Fruit fly (Drosophila melanogaster) whole organism, adult: Measurements from ENCODE around the gene wds.

Experiments
- CG11617 ChIP-seq: fragments of 200-800 bp; sonication (Bioruptor generic); optimal IDR thresholded peaks from 2 replicates; lab custom pipeline; 2017; ENCODE audit warnings: mild to moderate bottlenecking, missing biosample characterization, missing genetic modification reagents, missing genetic modification characterization
- CG12768 ChIP-seq: fragments of 200-800 bp; sonication (Bioruptor generic); optimal IDR thresholded peaks from 2 replicates; lab custom pipeline; 2017; ENCODE audit warnings: missing biosample characterization, missing genetic modification characterization, mild to moderate bottlenecking, moderate library complexity, missing genetic modification reagents
- CG14711 ChIP-seq: fragments of 200-800 bp; sonication (Bioruptor generic); optimal IDR thresholded peaks from 2 replicates; lab custom pipeline; 2018; ENCODE audit warnings: missing biosample characterization, mild to moderate bottlenecking, missing genetic modification characterization, moderate library complexity
- CG1620 ChIP-seq: fragments of 200-800 bp; sonication (Bioruptor generic); optimal IDR thresholded peaks from 2 replicates; lab custom pipeline; 2016; ENCODE audit warnings: missing biosample characterization, missing genetic modification characterization
- CG33017 ChIP-seq: fragments of 200-800 bp; sonication (Bioruptor generic); optimal IDR thresholded peaks from 2 replicates; lab custom pipeline; 2018; ENCODE audit warnings: missing biosample characterization, mild to moderate bottlenecking, missing genetic modification characterization, moderate library complexity
- CG5204 ChIP-seq: fragments of 200-800 bp; sonication (Bioruptor generic); optimal IDR thresholded peaks from 2 replicates; lab custom pipeline; 2016; ENCODE audit warnings: missing biosample characterization, missing genetic modification characterization
- CG7045 ChIP-seq: fragments of 200-800 bp; sonication (Bioruptor generic); optimal IDR thresholded peaks from 2 replicates; lab custom pipeline; 2017; ENCODE audit warnings: missing biosample characterization, mild to moderate bottlenecking, missing genetic modification characterization
- CG7101 ChIP-seq: fragments of 200-800 bp; sonication (Bioruptor generic); optimal IDR thresholded peaks from 2 replicates; lab custom pipeline; 2018; ENCODE audit warnings: missing biosample characterization, mild to moderate bottlenecking, missing genetic modification characterization, moderate library complexity
- Clk ChIP-seq: fragments of 200-800 bp; sonication (Bioruptor generic); optimal IDR thresholded peaks from 2 replicates; lab custom pipeline; 2017; ENCODE audit warnings: missing biosample characterization, missing genetic modification characterization
- Crg-1 ChIP-seq: fragments of 200-800 bp; sonication (Bioruptor generic); optimal IDR thresholded peaks from 2 replicates; lab custom pipeline; 2016; ENCODE audit warnings: missing biosample characterization, missing genetic modification characterization
- Hr96 ChIP-seq: fragments of 200-800 bp; sonication (Bioruptor generic); optimal IDR thresholded peaks from 2 replicates; lab custom pipeline; 2016; ENCODE audit warnings: missing biosample characterization, missing genetic modification characterization
- Mnt ChIP-seq: fragments of 200-800 bp; sonication (Bioruptor generic); optimal IDR thresholded peaks from 2 replicates; lab custom pipeline; 2016; ENCODE audit warnings: missing biosample characterization, mild to moderate bottlenecking, missing genetic modification characterization
- bab1 ChIP-seq: fragments of 200-800 bp; sonication (Bioruptor generic); optimal IDR thresholded peaks from 3 replicates; lab custom pipeline; 2019; ENCODE audit warnings: missing biosample characterization, mild to moderate bottlenecking, missing genetic modification characterization, moderate library complexity
- cic ChIP-seq: fragments of 200-800 bp; sonication (Bioruptor generic); optimal IDR thresholded peaks from 2 replicates; lab custom pipeline; 2017; ENCODE audit warnings: missing biosample characterization, mild to moderate bottlenecking, missing genetic modification characterization, moderate library complexity
- cnc ChIP-seq, 2 experiments: fragments of >200 bp; optimal IDR thresholded peaks; 2 replicates each; lab custom pipeline; 2017
- kay ChIP-seq: fragments of 200-800 bp; sonication (Bioruptor generic); peaks from one replicate; lab custom pipeline; 2016; ENCODE audit warnings: missing biosample characterization, missing genetic modification characterization, borderline replicate concordance
- ovo ChIP-seq: fragments of 200-800 bp; sonication (Bioruptor generic); optimal IDR thresholded peaks from 2 replicates; lab custom pipeline; 2016; ENCODE audit warnings: missing biosample characterization, missing genetic modification characterization
- pad ChIP-seq: fragments of 200-800 bp; sonication (Bioruptor generic); optimal IDR thresholded peaks from 3 replicates; lab custom pipeline; 2017; ENCODE audit warnings: missing biosample characterization, missing genetic modification characterization, mild to moderate bottlenecking, moderate library complexity, missing genetic modification reagents
- tj ChIP-seq: fragments of 200-800 bp; sonication (Bioruptor generic); optimal IDR thresholded peaks from 3 replicates; lab custom pipeline; 2017; ENCODE audit warnings: missing biosample characterization, mild to moderate bottlenecking, missing genetic modification characterization, moderate library complexity
- toe ChIP-seq: fragments of 200-800 bp; sonication (Bioruptor generic); optimal IDR thresholded peaks from 2 replicates; lab custom pipeline; 2016; ENCODE audit warnings: missing biosample characterization, missing genetic modification characterization

Gene wds

DNA sequence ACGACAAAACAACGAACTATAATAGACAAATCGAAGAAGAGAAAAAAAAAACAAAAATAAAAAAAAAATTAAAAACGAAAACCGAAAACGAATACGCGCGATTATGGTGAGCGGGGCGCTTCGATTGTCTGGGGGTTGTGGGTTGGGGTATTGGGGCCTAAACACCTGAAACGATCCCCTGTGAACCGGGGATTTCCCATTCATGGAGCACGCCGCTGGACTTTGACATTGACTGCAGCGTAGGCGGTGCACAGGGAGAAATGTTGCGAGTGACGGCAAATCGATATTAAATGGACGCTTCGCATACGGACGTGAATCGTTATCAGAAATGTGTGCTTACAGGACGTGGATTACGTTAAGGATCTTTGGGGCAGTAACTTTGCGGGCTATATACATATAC, 6.5 kb downstream of the wds start:
- no peak for TF ChIP-seq pad (GFP tag; lab: Kevin White, UChicago)
- no peak for TF ChIP-seq tj
- TF ChIP-seq CG12768 (GFP tag; lab: Kevin White, UChicago) = no peak
- TF ChIP-seq cnc (optimal IDR thresholded peaks at IDR 0.05; lab: Kevin White, UChicago) = no peak
- TF ChIP-seq Clk (GFP tag; lab: Kevin White, UChicago) = no peak
- TF ChIP-seq CG7045 (GFP tag; lab: Kevin White, UChicago) = no peak
- no peak for TF ChIP-seq Crg-1 (GFP tag; lab: Kevin White, UChicago)
- no peak for TF ChIP-seq toe

DNA sequence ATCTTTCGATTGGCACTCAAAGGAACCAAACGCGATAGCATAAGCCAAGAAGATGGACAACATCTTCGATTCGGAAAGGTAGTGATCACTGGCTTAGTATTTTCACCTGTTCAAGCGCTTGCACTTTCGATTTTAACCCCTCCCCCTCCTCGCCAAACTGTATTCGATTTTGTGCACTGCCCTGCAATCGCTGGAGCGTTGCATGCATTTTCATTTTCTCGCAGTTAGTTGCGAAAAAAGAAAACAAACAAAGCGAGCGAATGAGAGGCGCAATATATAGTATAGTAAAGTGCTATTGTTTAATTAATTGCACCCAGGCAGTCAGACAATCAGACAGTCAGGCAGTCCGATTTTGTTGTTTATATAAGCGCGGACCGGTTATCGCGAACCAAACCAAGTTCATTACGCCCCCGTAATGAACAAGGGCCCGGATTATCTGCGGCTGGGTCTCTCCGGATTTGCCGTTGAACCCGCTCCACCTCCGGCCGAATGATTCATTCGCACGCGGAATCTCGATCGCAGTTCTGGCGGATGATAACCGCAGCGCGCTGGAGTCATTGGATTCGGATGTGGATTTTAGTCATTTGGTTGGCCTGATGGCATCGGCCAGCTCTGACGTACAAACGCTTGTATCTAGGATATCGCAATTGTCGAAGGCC, 7.4 kb downstream of the wds start:
- TF ChIP-seq ovo (GFP tag; lab: Kevin White, UChicago) (no peak), CG7045 (GFP tag; lab: Kevin White, UChicago) (no peak), kay (peak; percentile 86), pad (GFP tag; lab: Kevin White, UChicago) (no peak), toe (no peak), CG12768 (GFP tag; lab: Kevin White, UChicago) (no peak)

DNA sequence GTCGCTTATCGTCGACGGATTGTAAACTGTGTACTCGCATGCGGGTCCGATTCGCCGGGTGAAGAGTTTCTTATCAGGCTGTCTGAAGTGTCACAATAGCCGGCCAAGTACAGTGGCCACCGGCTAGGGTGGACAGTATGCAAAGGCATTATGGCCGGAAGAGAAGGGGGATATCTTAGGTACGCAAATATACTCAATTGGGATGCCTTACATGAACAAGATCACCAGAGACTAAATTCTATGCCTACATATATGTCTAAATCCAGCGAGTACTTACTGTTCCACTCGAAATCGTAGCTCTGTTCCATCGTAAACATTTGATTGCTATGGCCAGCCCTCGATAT, 7.9 kb downstream of the wds start:
- peak; percentile 90 for TF ChIP-seq CG14711 (tag; lab: Kevin White, UChicago)
- peak; percentile 89 for TF ChIP-seq CG12768 (GFP tag; lab: Kevin White, UChicago)
- TF ChIP-seq toe = no peak
- no peak for TF ChIP-seq CG5204
- TF ChIP-seq ovo (GFP tag; lab: Kevin White, UChicago) = no peak
- TF ChIP-seq cnc (optimal IDR thresholded peaks at IDR 0.05; lab: Kevin White, UChicago) = no peak
- peak; percentile 66 for TF ChIP-seq bab1 (GFP tag; lab: Kevin White, UChicago)
- TF ChIP-seq Crg-1 (GFP tag; lab: Kevin White, UChicago) = peak; percentile 89
- peak; percentile 92 for TF ChIP-seq Hr96
- peak; percentile 43 for TF ChIP-seq cic (GFP tag; lab: Kevin White, UChicago)
- TF ChIP-seq pad (GFP tag; lab: Kevin White, UChicago) = peak; percentile 81
- peak; percentile 84 for TF ChIP-seq CG7045 (GFP tag; lab: Kevin White, UChicago)
- peak; percentile 74 for TF ChIP-seq Clk (GFP tag; lab: Kevin White, UChicago)
- TF ChIP-seq CG7101 (tag; lab: Kevin White, UChicago) = peak; percentile 93
- no peak for TF ChIP-seq kay
- TF ChIP-seq tj = peak; percentile 57
- TF ChIP-seq CG1620 (GFP tag; lab: Kevin White, UChicago) = peak; percentile 57
- peak; percentile 88 for TF ChIP-seq CG11617 (GFP tag; lab: Kevin White, UChicago)
- peak; percentile 91 for TF ChIP-seq CG33017 (tag; lab: Kevin White, UChicago)
- peak; percentile 70 for TF ChIP-seq Mnt (GFP tag; lab: Kevin White, UChicago)

- peak; percentile 93 for TF ChIP-seq tj
- peak; percentile 36 for TF ChIP-seq Mnt (GFP tag; lab: Kevin White, UChicago)
- no peak for TF ChIP-seq Clk (GFP tag; lab: Kevin White, UChicago)
- TF ChIP-seq kay = no peak
- no peak for TF ChIP-seq CG12768 (GFP tag; lab: Kevin White, UChicago)
- no peak for TF ChIP-seq cic (GFP tag; lab: Kevin White, UChicago)
- TF ChIP-seq CG11617 (GFP tag; lab: Kevin White, UChicago) = no peak
- peak; percentile 31 for TF ChIP-seq CG7101 (tag; lab: Kevin White, UChicago)
- TF ChIP-seq CG1620 (GFP tag; lab: Kevin White, UChicago) = peak; percentile 12
- TF ChIP-seq CG5204 = no peak
- TF ChIP-seq Crg-1 (GFP tag; lab: Kevin White, UChicago) = no peak
- no peak for TF ChIP-seq ovo (GFP tag; lab: Kevin White, UChicago)
- no peak for TF ChIP-seq CG7045 (GFP tag; lab: Kevin White, UChicago)
- no peak for TF ChIP-seq toe
- TF ChIP-seq pad (GFP tag; lab: Kevin White, UChicago) = no peak
- peak; percentile 71 for TF ChIP-seq bab1 (GFP tag; lab: Kevin White, UChicago)
- peak; percentile 16 for TF ChIP-seq CG14711 (tag; lab: Kevin White, UChicago)
- no peak for TF ChIP-seq Hr96
- TF ChIP-seq CG33017 (tag; lab: Kevin White, UChicago) = no peak
- TF ChIP-seq cnc (optimal IDR thresholded peaks at IDR 0.05; lab: Kevin White, UChicago) = no peak
Observed at dm6 chrX:2603851-2604505, 18.2 kb downstream of the wds start, which contains the start of the genes Klp3A and Zw10. Gene Klp3A, minus strand, starts transcription at chrX:2604052. Gene Zw10, plus strand, starts transcription at chrX:2604197.

- TF ChIP-seq ovo (GFP tag; lab: Kevin White, UChicago) (no peak), CG33017 (tag; lab: Kevin White, UChicago) (peak; percentile 77), CG7101 (tag; lab: Kevin White, UChicago) (peak; percentile 61), cnc (optimal IDR thresholded peaks at IDR 0.05; lab: Kevin White, UChicago) (no peak), Crg-1 (GFP tag; lab: Kevin White, UChicago) (peak; percentile 57), CG5204 (no peak), pad (GFP tag; lab: Kevin White, UChicago) (peak; percentile 50), cic (GFP tag; lab: Kevin White, UChicago) (peak; percentile 44), tj (peak; percentile 40), Hr96 (no peak), CG14711 (tag; lab: Kevin White, UChicago) (peak; percentile 62), Mnt (GFP tag; lab: Kevin White, UChicago) (peak; percentile 83), CG1620 (GFP tag; lab: Kevin White, UChicago) (peak; percentile 52), toe (peak; percentile 61), CG11617 (GFP tag; lab: Kevin White, UChicago) (peak; percentile 74), Clk (GFP tag; lab: Kevin White, UChicago) (peak; percentile 30), CG7045 (GFP tag; lab: Kevin White, UChicago) (peak; percentile 46), CG12768 (GFP tag; lab: Kevin White, UChicago) (peak; percentile 68), bab1 (GFP tag; lab: Kevin White, UChicago) (peak; percentile 81), kay (no peak)
Observed at dm6 chrX:2608470-2609157, 22.8 kb downstream of the wds start, which contains the start of gene Smyd3. Gene Smyd3, minus strand, starts transcription at chrX:2608876.
